Worm (Caenorhabditis elegans) whole organism, late embryonic: ENCODE measurements around the gene C24A3.4.

ENCODE experiments used
- C38D4.7 ChIP-seq: fragments of 200-800 bp; sonication (Bioruptor generic); optimal IDR thresholded peaks from 2 replicates; lab custom pipeline; 2018; ENCODE audit warnings: mild to moderate bottlenecking, missing genetic modification characterization, moderate library complexity, missing compliant biosample characterization
- F13H6.1 ChIP-seq: sonication (generic microtip); optimal IDR thresholded peaks from 2 replicates; lab custom pipeline; 2016; ENCODE audit warnings: missing genetic modification characterization, missing compliant biosample characterization
- ceh-34 ChIP-seq: sonication (generic microtip); optimal IDR thresholded peaks from 2 replicates; lab custom pipeline; 2016; ENCODE audit warnings: mild to moderate bottlenecking, missing genetic modification characterization, missing compliant biosample characterization
- fax-1 ChIP-seq: sonication (generic microtip); optimal IDR thresholded peaks from 2 replicates; lab custom pipeline; 2016; ENCODE audit warnings: missing genotype, missing genetic modification characterization, missing compliant biosample characterization
- fkh-10 ChIP-seq: fragments of 150-350 bp; optimal IDR thresholded peaks from 2 replicates; lab custom pipeline; 2014; ENCODE audit warnings: missing biosample characterization, missing genetic modification reagents, missing genetic modification characterization
- gmeb-2 ChIP-seq: sonication (generic microtip); optimal IDR thresholded peaks from 2 replicates; lab custom pipeline; 2016; ENCODE audit warnings: missing genetic modification characterization, inconsistent platforms, missing compliant biosample characterization
- hlh-13 ChIP-seq: fragments of 200-800 bp; sonication (Bioruptor generic); optimal IDR thresholded peaks from 2 replicates; lab custom pipeline; 2018; ENCODE audit warnings: mild to moderate bottlenecking, missing genetic modification characterization, missing compliant biosample characterization
- lin-11 ChIP-seq: fragments of 200-800 bp; sonication (Bioruptor generic); optimal IDR thresholded peaks from 2 replicates; lab custom pipeline; 2018; ENCODE audit warnings: mild to moderate bottlenecking, missing genetic modification characterization, missing compliant biosample characterization
- madf-2 ChIP-seq: sonication (generic microtip); optimal IDR thresholded peaks from 2 replicates; lab custom pipeline; 2017; ENCODE audit warnings: missing genetic modification characterization, missing compliant biosample characterization
- pat-9 ChIP-seq: fragments of 200-800 bp; sonication (Bioruptor generic); optimal IDR thresholded peaks from 2 replicates; lab custom pipeline; 2018; ENCODE audit warnings: mild to moderate bottlenecking, missing genetic modification characterization, moderate library complexity, missing compliant biosample characterization
- pha-2 ChIP-seq: sonication (generic microtip); optimal IDR thresholded peaks from 2 replicates; lab custom pipeline; 2017; ENCODE audit warnings: mild to moderate bottlenecking, missing genetic modification characterization, missing compliant biosample characterization
- pqm-1 ChIP-seq: sonication (generic microtip); optimal IDR thresholded peaks from 2 replicates; lab custom pipeline; 2016; ENCODE audit warnings: missing genetic modification characterization, missing compliant biosample characterization
- sox-4 ChIP-seq: sonication (generic microtip); optimal IDR thresholded peaks from 2 replicates; lab custom pipeline; 2017; ENCODE audit warnings: mild to moderate bottlenecking, missing genetic modification characterization, inconsistent platforms, missing compliant biosample characterization

DNA sequence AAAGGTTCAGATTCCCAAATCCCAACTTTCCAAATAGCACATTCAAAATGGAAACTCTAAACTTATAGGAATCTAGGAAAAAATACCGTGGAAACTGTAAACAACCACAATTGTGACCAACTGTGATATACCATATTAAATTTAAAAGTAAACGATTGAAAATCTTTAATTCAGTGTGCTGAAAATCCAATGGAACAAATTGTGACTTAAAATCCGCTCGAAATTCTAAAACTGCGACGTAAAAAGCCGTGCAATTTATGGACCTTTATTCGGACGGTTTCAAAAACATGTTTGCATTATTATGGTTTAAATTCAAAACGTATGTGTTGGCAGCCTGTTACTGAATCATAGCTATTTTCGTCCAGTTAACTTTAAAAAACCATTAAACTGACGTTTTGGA is 31.6 kb downstream of the C24A3.4 start:
- TF ChIP-seq ceh-34 (tag; lab: Kevin White, UChicago) (no peak), hlh-13 (GFP tag; lab: Kevin White, UChicago) (no peak), pha-2 (tag; lab: Kevin White, UChicago) (no peak), sox-4 (tag; lab: Kevin White, UChicago) (no peak), fax-1 (tag; lab: Kevin White, UChicago) (no peak), F13H6.1 (tag; lab: Kevin White, UChicago) (no peak), pat-9 (no peak), gmeb-2 (tag; lab: Kevin White, UChicago) (no peak), lin-11 (tag; lab: Kevin White, UChicago) (no peak), pqm-1 (tag; lab: Kevin White, UChicago) (no peak), fkh-10 (no peak), madf-2 (tag; lab: Kevin White, UChicago) (no peak), C38D4.7 (no peak)
